Fruit fly (Drosophila melanogaster) whole organism, pupa: ENCODE data around the gene up.
A peak's percentile ranks its signal among the peaks of the same experiment; 100 is the strongest.

Experiments
- CG10348 ChIP-seq: fragments of 200-800 bp; sonication (Bioruptor generic); IDR thresholded peaks from 2 replicates; pipeline ENCODE4 v1.3.6; 2022; ENCODE audit warnings: missing biosample characterization, missing genetic modification characterization
- CG12605 ChIP-seq: fragments of 200-800 bp; sonication (Bioruptor generic); IDR thresholded peaks from 2 replicates; pipeline ENCODE4 v1.3.6; 2022; ENCODE audit warnings: missing biosample characterization, missing genetic modification characterization
- CG13204 ChIP-seq: fragments of 200-800 bp; sonication (Bioruptor generic); optimal IDR thresholded peaks from 2 replicates; lab custom pipeline; 2018; ENCODE audit warnings: missing biosample characterization, mild to moderate bottlenecking, missing genetic modification characterization, moderate library complexity
- CG14655 ChIP-seq: fragments of 200-800 bp; sonication (Bioruptor generic); optimal IDR thresholded peaks from 3 replicates; lab custom pipeline; 2017; ENCODE audit warnings: mild to moderate bottlenecking, missing biosample characterization, missing genetic modification reagents, missing genetic modification characterization
- CG15710 ChIP-seq: fragments of 200-800 bp; sonication (Bioruptor generic); optimal IDR thresholded peaks from 2 replicates; lab custom pipeline; 2018; ENCODE audit warnings: missing biosample characterization, mild to moderate bottlenecking, missing genetic modification characterization, moderate library complexity
- CG17806 ChIP-seq: fragments of 200-800 bp; sonication (Bioruptor generic); optimal IDR thresholded peaks from 2 replicates; lab custom pipeline; 2018; ENCODE audit warnings: missing biosample characterization, mild to moderate bottlenecking, missing genetic modification characterization, moderate library complexity
- CG32121 ChIP-seq: fragments of 200-800 bp; sonication (Bioruptor generic); IDR thresholded peaks from 2 replicates; pipeline ENCODE4 v1.3.6; 2022; ENCODE audit warnings: missing biosample characterization, missing genetic modification characterization
- CG34367 ChIP-seq: fragments of 200-800 bp; sonication (Bioruptor generic); optimal IDR thresholded peaks from 2 replicates; lab custom pipeline; 2018; ENCODE audit warnings: missing biosample characterization, mild to moderate bottlenecking, missing genetic modification characterization
- CG4496 ChIP-seq: fragments of 200-800 bp; sonication (Bioruptor generic); IDR thresholded peaks from 3 replicates; pipeline ENCODE4 v1.3.6; 2022; ENCODE audit warnings: missing biosample characterization, missing genetic modification characterization
- CG8159 ChIP-seq: fragments of 200-800 bp; sonication (Bioruptor generic); optimal IDR thresholded peaks from 3 replicates; lab custom pipeline; 2018; ENCODE audit warnings: missing biosample characterization, mild to moderate bottlenecking, missing genetic modification characterization, moderate library complexity
- CG8301 ChIP-seq: fragments of 200-800 bp; sonication (Bioruptor generic); optimal IDR thresholded peaks from 2 replicates; lab custom pipeline; 2018; ENCODE audit warnings: missing biosample characterization, mild to moderate bottlenecking, missing genetic modification characterization
- CG9948 ChIP-seq: fragments of 200-800 bp; sonication (Bioruptor generic); optimal IDR thresholded peaks from 2 replicates; lab custom pipeline; 2018; ENCODE audit warnings: missing biosample characterization, mild to moderate bottlenecking, missing genetic modification characterization, moderate library complexity
- D1 ChIP-seq: fragments of 200-800 bp; sonication (Bioruptor generic); optimal IDR thresholded peaks from 2 replicates; lab custom pipeline; 2018; ENCODE audit warnings: missing biosample characterization, mild to moderate bottlenecking, missing genetic modification characterization, moderate library complexity
- EcR ChIP-seq: fragments of 200-800 bp; sonication (Bioruptor generic); optimal IDR thresholded peaks from 3 replicates; lab custom pipeline; 2019; ENCODE audit warnings: missing biosample characterization, missing genetic modification characterization, mild to moderate bottlenecking, moderate library complexity, missing genetic modification reagents
- Ets98B ChIP-seq: fragments of 200-800 bp; sonication (Bioruptor generic); IDR thresholded peaks from 2 replicates; pipeline ENCODE4 v1.3.6; 2022; ENCODE audit warnings: missing biosample characterization, missing genetic modification characterization
- Pif1A ChIP-seq: fragments of 200-800 bp; sonication (Bioruptor generic); optimal IDR thresholded peaks from 3 replicates; lab custom pipeline; 2016; ENCODE audit warnings: missing biosample characterization, missing genetic modification characterization
- Pif1B ChIP-seq: fragments of 200-800 bp; sonication (Bioruptor generic); optimal IDR thresholded peaks from 3 replicates; lab custom pipeline; 2016; ENCODE audit warnings: missing biosample characterization, missing genetic modification characterization
- Snoo ChIP-seq: fragments of 200-800 bp; sonication (Bioruptor generic); optimal IDR thresholded peaks from 3 replicates; lab custom pipeline; 2017; ENCODE audit warnings: missing biosample characterization, mild to moderate bottlenecking, missing genetic modification characterization, inconsistent platforms
- fd96Ca ChIP-seq: fragments of 200-800 bp; sonication (Bioruptor generic); IDR thresholded peaks from 3 replicates; pipeline ENCODE4 v1.3.6; 2022; ENCODE audit warnings: missing biosample characterization, missing genetic modification characterization
- gl ChIP-seq: fragments of 200-800 bp; sonication (Bioruptor generic); optimal IDR thresholded peaks from 2 replicates; lab custom pipeline; 2018; ENCODE audit warnings: missing biosample characterization, mild to moderate bottlenecking, missing genetic modification characterization
- rn ChIP-seq: fragments of 200-800 bp; sonication (Bioruptor generic); IDR thresholded peaks from 2 replicates; pipeline ENCODE4 v1.3.6; 2022; ENCODE audit warnings: missing biosample characterization, missing genetic modification characterization

Gene up

DNA sequence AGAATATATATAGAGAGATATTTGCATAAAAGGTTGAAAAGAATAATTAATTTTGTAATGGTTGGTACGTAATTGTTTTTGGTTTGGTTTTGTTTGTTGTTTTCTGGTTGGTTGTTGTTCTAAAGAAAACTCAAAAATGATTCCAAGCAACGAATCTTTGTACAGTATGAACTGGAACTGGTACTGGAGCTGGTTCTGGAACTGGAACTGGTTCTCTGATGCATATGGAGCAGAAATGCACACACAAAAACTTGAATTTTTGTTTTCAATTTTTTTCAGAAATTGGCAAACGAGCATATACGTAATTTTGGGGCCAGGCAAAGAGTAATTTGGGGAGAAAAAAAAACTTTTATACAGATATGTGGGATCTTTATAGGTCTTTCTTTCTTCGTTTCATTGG lies 4.6 kb downstream of the up start:
- TF ChIP-seq CG10348 (GFP tag; lab: Robert Waterston, UW) (no peak), fd96Ca (GFP tag; lab: Robert Waterston, UW) (no peak), CG14655 (GFP tag; lab: Kevin White, UChicago) (no peak), CG15710 (tag; lab: Kevin White, UChicago) (no peak), CG32121 (GFP tag; lab: Robert Waterston, UW) (no peak), rn (GFP tag; lab: Robert Waterston, UW) (no peak), gl (no peak), Snoo (tag; lab: Kevin White, UChicago) (no peak), CG34367 (tag; lab: Kevin White, UChicago) (no peak), Pif1B (GFP tag; lab: Kevin White, UChicago) (no peak), CG8301 (no peak), D1 (tag; lab: Kevin White, UChicago) (no peak), EcR (GFP tag; lab: Kevin White, UChicago) (no peak), CG8159 (tag; lab: Kevin White, UChicago) (no peak), CG9948 (tag; lab: Kevin White, UChicago) (no peak), CG17806 (tag; lab: Kevin White, UChicago) (no peak), Pif1A (no peak), CG4496 (GFP tag; lab: Robert Waterston, UW) (no peak)

DNA sequence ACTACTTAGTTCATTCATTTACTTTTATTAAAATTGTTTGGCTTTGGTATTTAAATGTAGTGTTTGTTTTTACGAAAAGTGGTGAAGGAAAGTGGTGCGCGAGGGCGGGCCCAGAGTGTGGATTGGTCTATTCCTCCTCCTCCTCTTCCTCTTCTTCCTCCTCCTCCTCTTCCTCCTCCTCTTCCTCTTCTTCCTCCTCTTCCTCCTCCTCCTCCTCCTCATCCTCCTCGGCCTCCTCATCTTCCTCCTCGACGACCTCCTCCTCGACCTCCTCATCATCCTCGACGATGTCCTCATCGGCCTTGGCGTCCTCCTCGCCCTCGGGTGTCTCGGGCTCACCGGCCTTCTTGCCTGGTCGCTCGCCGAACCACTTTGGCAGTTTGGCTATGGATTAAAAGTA lies 8.7 kb downstream of the up start:
- TF ChIP-seq EcR (GFP tag; lab: Kevin White, UChicago) (no peak), Ets98B (GFP tag; lab: Robert Waterston, UW) (no peak), CG8159 (tag; lab: Kevin White, UChicago) (no peak), Snoo (tag; lab: Kevin White, UChicago) (no peak), Pif1B (GFP tag; lab: Kevin White, UChicago) (no peak)

DNA sequence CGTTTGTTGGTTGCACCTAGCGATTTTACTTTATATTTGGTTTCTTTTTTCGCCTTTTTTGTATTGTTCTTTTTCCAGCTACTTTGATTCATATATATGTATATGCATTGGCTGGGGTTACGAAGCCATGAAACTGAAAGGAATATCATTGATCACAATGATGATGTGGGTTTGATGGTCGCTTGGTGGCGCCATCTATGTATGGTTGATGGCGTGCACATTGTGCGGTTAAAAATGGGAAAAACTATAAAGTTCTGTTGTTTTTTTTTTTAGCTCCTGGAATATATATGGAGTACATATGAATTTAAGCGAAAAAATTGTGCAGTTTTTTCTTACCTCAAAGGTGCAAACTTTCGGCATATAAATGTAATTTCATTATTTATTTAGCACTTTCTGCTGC lies 15.5 kb downstream of the up start:
- TF ChIP-seq CG17806 (tag; lab: Kevin White, UChicago) (no peak), D1 (tag; lab: Kevin White, UChicago) (no peak), fd96Ca (GFP tag; lab: Robert Waterston, UW) (no peak), CG12605 (GFP tag; lab: Robert Waterston, UW) (no peak), CG14655 (GFP tag; lab: Kevin White, UChicago) (no peak)

DNA sequence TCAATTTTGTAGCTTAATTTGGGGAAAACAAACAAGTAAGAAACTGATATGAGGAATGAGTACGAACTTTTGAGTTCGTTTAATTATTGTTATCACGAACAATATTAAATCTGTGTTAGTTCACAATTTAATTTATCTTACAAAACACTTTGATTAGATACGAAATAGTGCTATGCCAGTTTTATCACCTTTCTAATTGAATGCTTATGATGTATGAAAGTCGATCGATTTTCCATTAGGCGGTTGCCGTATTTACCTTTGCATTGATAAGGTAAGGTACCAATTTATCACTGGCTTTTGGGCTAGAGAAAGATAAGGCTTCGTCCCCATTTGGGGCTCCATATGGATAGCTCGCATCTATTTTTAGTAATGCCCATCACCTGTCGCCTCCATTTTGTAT lies 23.1 kb downstream of the up start:
- no peak for TF ChIP-seq Pif1B (GFP tag; lab: Kevin White, UChicago)
- TF ChIP-seq CG32121 (GFP tag; lab: Robert Waterston, UW) = no peak
- no peak for TF ChIP-seq D1 (tag; lab: Kevin White, UChicago)
- TF ChIP-seq CG10348 (GFP tag; lab: Robert Waterston, UW) = no peak
- TF ChIP-seq CG12605 (GFP tag; lab: Robert Waterston, UW) = no peak
- no peak for TF ChIP-seq Pif1A
- no peak for TF ChIP-seq gl
- no peak for TF ChIP-seq CG34367 (tag; lab: Kevin White, UChicago)
- no peak for TF ChIP-seq Snoo (tag; lab: Kevin White, UChicago)
- no peak for TF ChIP-seq CG4496 (GFP tag; lab: Robert Waterston, UW)
- no peak for TF ChIP-seq CG8301
- TF ChIP-seq fd96Ca (GFP tag; lab: Robert Waterston, UW) = no peak
- TF ChIP-seq, all 21 proteins: peak for 0

DNA sequence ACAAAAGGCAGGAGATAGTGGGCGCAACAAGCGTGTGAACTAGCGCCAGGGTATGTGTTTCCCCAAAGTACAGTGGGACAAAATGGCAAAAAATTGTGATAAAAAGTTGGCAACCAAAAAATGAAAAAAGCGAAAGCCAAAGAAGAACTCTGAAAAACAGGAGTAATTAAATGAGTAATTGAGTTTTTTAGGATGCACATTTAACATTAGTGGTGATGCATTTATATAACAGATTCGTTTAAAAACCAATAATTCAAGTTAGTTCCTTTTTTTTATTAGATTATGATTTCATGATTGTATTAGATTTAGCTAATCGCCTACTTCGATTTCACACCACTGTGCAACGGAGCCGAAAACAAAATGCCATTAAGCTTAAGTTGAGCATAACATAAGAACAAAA lies 30.0 kb downstream of the up start:
- TF ChIP-seq Snoo (tag; lab: Kevin White, UChicago) (peak; percentile 24), CG34367 (tag; lab: Kevin White, UChicago) (no peak), Pif1B (GFP tag; lab: Kevin White, UChicago) (peak; percentile 45), CG10348 (GFP tag; lab: Robert Waterston, UW) (no peak), Pif1A (peak; percentile 51), CG8301 (peak; percentile 59), D1 (tag; lab: Kevin White, UChicago) (no peak), CG12605 (GFP tag; lab: Robert Waterston, UW) (no peak), CG9948 (tag; lab: Kevin White, UChicago) (peak; percentile 40), CG4496 (GFP tag; lab: Robert Waterston, UW) (0 out of 3 replicates have a peak, but pooled peaks have one; percentile 23), rn (GFP tag; lab: Robert Waterston, UW) (no peak), Ets98B (GFP tag; lab: Robert Waterston, UW) (peak; percentile 14; the same call in 1 of the 2 replicates), CG14655 (GFP tag; lab: Kevin White, UChicago) (peak; percentile 73), EcR (GFP tag; lab: Kevin White, UChicago) (no peak), CG8159 (tag; lab: Kevin White, UChicago) (peak; percentile 45), CG17806 (tag; lab: Kevin White, UChicago) (peak; percentile 27), CG32121 (GFP tag; lab: Robert Waterston, UW) (peak; percentile 22; the same call in 1 of the 2 replicates), fd96Ca (GFP tag; lab: Robert Waterston, UW) (no peak), gl (no peak), CG13204 (GFP tag; lab: Kevin White, UChicago) (no peak), CG15710 (tag; lab: Kevin White, UChicago) (peak; percentile 5)
- TF ChIP-seq, all 21 proteins: peak for 12

DNA sequence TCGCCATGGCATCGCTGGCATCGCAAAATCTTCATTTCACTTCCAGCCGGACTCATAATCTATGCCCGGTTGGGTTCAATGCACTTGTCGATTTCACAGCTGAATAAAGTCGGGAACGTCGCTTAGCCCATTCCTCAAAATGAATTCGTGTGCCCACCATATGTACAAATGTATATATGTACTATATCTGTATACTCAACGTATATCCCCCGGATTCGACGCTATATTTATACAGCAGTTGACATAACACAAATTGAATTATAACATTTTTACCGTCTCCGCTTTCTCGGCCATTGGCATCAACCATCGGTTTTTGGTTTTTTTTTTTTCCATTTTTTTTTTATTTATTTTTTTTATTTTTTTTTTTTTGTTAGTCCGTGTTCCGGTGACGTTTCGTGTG lies 32.1 kb downstream of the up start:
- no peak for TF ChIP-seq Pif1B (GFP tag; lab: Kevin White, UChicago)
- peak; percentile 25 for TF ChIP-seq EcR (GFP tag; lab: Kevin White, UChicago)
- TF ChIP-seq CG15710 (tag; lab: Kevin White, UChicago) = no peak
